Fruit fly (Drosophila melanogaster): ENCODE results near the gene Nmdmc.

The Nmdmc gene

DNA sequence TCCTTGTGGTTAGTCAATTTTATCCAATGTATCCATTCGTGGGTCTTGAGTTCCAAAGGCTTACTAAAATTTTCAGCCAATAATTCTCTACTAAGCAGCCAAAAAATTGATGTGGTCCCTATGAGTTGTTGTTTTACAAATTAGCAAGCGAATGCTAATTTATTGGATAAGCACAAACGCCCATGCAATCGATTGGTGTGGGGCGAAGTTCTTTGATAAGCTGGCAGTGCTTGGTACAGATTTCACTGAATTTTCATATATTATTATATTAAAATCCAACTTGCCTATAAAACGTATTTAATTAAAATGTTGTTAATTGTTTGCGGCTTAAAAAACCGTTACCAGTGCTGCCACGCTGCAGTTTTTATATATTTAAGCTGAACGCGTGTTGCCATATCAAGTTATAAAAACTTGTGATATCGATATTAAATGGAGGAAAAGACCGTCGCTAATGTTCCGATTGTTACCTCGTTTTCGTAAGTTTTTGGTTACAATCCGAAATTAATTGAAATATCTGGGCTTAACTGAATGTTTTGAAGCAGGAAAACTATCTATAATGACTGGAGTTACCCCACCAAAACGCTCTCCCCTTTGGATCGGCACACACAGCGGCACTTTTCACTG, 46.6 kb downstream of the Nmdmc start, which contains the start of the genes CG31100 and CG11980:
Gene CG31100, minus strand, starts transcription at position 51 of the 624 bp plus-strand sequence.
Gene CG11980, plus strand, starts transcription at position 418 of the 624 bp plus-strand sequence.
- TF ChIP-seq fkh (GFP tag; optimal IDR thresholded peaks at IDR 0.05), result peak; percentile 32
- TF ChIP-seq svp (GFP tag), result no peak
- no peak for TF ChIP-seq CG8319 (GFP tag; optimal IDR thresholded peaks at IDR 0.05)
- TF ChIP-seq CG1621 (tag; optimal IDR thresholded peaks at IDR 0.05), result no peak
- TF ChIP-seq acj6 (GFP tag; optimal IDR thresholded peaks at IDR 0.05), result no peak
- TF ChIP-seq esn (GFP tag; optimal IDR thresholded peaks at IDR 0.05), result peak; percentile 33
- no peak for TF ChIP-seq CG4318 (GFP tag; optimal IDR thresholded peaks at IDR 0.05)
- TF ChIP-seq CG6276 (GFP tag; optimal IDR thresholded peaks at IDR 0.05), result no peak
- no peak for TF ChIP-seq topi (GFP tag; optimal IDR thresholded peaks at IDR 0.05)
- no peak for TF ChIP-seq OdsH (GFP tag; optimal IDR thresholded peaks at IDR 0.05)

- TF ChIP-seq Met (GFP tag; optimal IDR thresholded peaks at IDR 0.05) (no peak), fkh (GFP tag; optimal IDR thresholded peaks at IDR 0.05) (peak; percentile 19), CG6808 (GFP tag; optimal IDR thresholded peaks at IDR 0.05) (no peak), topi (GFP tag; optimal IDR thresholded peaks at IDR 0.05) (peak; percentile 1), Eip78C (GFP tag) (peak; percentile 6), Sox102F (GFP tag; optimal IDR thresholded peaks at IDR 0.05) (no peak), CG3919 (GFP tag; optimal IDR thresholded peaks at IDR 0.05) (no peak), net (GFP tag; optimal IDR thresholded peaks at IDR 0.05) (no peak)
Observed at dm6 chr3R:9002542-9002941, 47.8 kb downstream of the Nmdmc start.

dm6 chr3R:9001720-9002240, 48.6 kb downstream of the Nmdmc start:
- no peak for TF ChIP-seq CG3919 (GFP tag; optimal IDR thresholded peaks at IDR 0.05)
- TF ChIP-seq CG32006 (GFP tag; optimal IDR thresholded peaks at IDR 0.05), result no peak
- no peak for TF ChIP-seq CG8632 (GFP tag; optimal IDR thresholded peaks at IDR 0.05)
- no peak for TF ChIP-seq CG6163 (GFP tag; IDR thresholded peaks at IDR 0.05)
- no peak for TF ChIP-seq fd59A (GFP tag; optimal IDR thresholded peaks at IDR 0.05)
- TF ChIP-seq Lpt (GFP tag; optimal IDR thresholded peaks at IDR 0.05), result no peak
- TF ChIP-seq fkh (GFP tag; optimal IDR thresholded peaks at IDR 0.05), result no peak
- no peak for TF ChIP-seq ss (GFP tag; optimal IDR thresholded peaks at IDR 0.05)
- no peak for TF ChIP-seq CG11294 (GFP tag; IDR thresholded peaks at IDR 0.05)
- no peak for TF ChIP-seq CG6276 (GFP tag; optimal IDR thresholded peaks at IDR 0.05)
- no peak for TF ChIP-seq pdm3 (GFP tag; optimal IDR thresholded peaks at IDR 0.05)
- TF ChIP-seq Met (GFP tag; optimal IDR thresholded peaks at IDR 0.05), result no peak
- no peak for TF ChIP-seq CG6792 (GFP tag; optimal IDR thresholded peaks at IDR 0.05)

dm6 chr3R:8998243-8998642, 52.1 kb downstream of the Nmdmc start:
- TF ChIP-seq svp (GFP tag) (peak; percentile 98), fkh (GFP tag; optimal IDR thresholded peaks at IDR 0.05) (no peak)

DNA sequence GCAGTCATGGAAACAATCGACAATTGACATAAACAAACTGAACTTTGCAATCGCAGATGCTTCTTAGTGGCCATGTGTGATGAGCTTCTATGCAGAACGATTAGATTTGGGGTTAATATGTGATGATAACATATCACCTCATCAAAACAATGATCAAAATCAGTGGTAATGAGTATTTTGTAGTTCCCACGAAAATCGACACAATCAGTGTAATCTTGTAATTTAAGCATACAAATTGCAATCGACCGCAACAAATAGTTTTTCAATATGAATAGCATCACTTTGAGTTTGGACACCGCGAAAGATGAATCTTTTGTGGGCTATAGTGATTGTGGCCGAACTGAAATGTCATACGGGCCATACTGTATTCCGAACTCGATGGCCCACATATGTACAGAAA, 53.0 kb downstream of the Nmdmc start, which contains the start of gene CG11977:
Gene CG11977, plus strand, starts transcription at position 301 of the 400 bp plus-strand sequence.
- TF ChIP-seq CG6854 (GFP tag; optimal IDR thresholded peaks at IDR 0.05) (no peak), Met (GFP tag; optimal IDR thresholded peaks at IDR 0.05) (no peak), topi (GFP tag; optimal IDR thresholded peaks at IDR 0.05) (no peak), salr (GFP tag; optimal IDR thresholded peaks at IDR 0.05) (no peak), CG6163 (GFP tag; IDR thresholded peaks at IDR 0.05) (no peak), lz (GFP tag; optimal IDR thresholded peaks at IDR 0.05) (no peak), Smox (GFP tag; optimal IDR thresholded peaks at IDR 0.05) (no peak), CG11294 (GFP tag; IDR thresholded peaks at IDR 0.05) (no peak), Ets96B (tag; optimal IDR thresholded peaks at IDR 0.05) (no peak), CG15336 (GFP tag; IDR thresholded peaks at IDR 0.05) (no peak)

Data from whole organism, prepupa.